Fruit fly (Drosophila melanogaster): ENCODE measurements around the gene hep.

Gene hep

dm6 chrX:13099919-13100318 is 9.7 kb upstream of the hep start (continued):
- TF ChIP-seq crp (GFP tag; optimal IDR thresholded peaks at IDR 0.05) (no peak), CG16815 (GFP tag; optimal IDR thresholded peaks at IDR 0.05) (peak; percentile 51), Dref (GFP tag; IDR thresholded peaks at IDR 0.05) (no peak), HmgZ (tag; optimal IDR thresholded peaks at IDR 0.05) (peak; percentile 84), CG13123 (GFP tag; optimal IDR thresholded peaks at IDR 0.05) (peak; percentile 28), hb (GFP tag; IDR thresholded peaks at IDR 0.05; ENCODE audit: partially characterized antibody) (no peak), scrt (GFP tag; optimal IDR thresholded peaks at IDR 0.05) (peak; percentile 72), CG32532 (GFP tag; IDR thresholded peaks at IDR 0.05) (peak; percentile 94), E2f1 (GFP tag; IDR thresholded peaks at IDR 0.05) (peak; percentile 86), CG18011 (GFP tag; optimal IDR thresholded peaks at IDR 0.05) (peak; percentile 61), D19A (tag; optimal IDR thresholded peaks at IDR 0.05) (peak; percentile 62), CG1233 (GFP tag; optimal IDR thresholded peaks at IDR 0.05) (peak; percentile 72), CG15073 (GFP tag; optimal IDR thresholded peaks at IDR 0.05) (no peak), CG16863 (GFP tag; optimal IDR thresholded peaks at IDR 0.05) (no peak), nerfin-1 (tag; optimal IDR thresholded peaks at IDR 0.05) (peak; percentile 45), cato (GFP tag; optimal IDR thresholded peaks at IDR 0.05; ENCODE audit: borderline replicate concordance) (peak; percentile 43), CG5245 (GFP tag; optimal IDR thresholded peaks at IDR 0.05) (peak; percentile 55), CG4282 (GFP tag; optimal IDR thresholded peaks at IDR 0.05) (no peak), CG8089 (GFP tag; optimal IDR thresholded peaks at IDR 0.05) (no peak), slp2 (GFP tag; optimal IDR thresholded peaks at IDR 0.05) (no peak), Sry-δ (GFP tag; optimal IDR thresholded peaks at IDR 0.05) (no peak), Sox102F (GFP tag; optimal IDR thresholded peaks at IDR 0.05) (peak; percentile 82), ind (GFP tag; optimal IDR thresholded peaks at IDR 0.05) (peak; percentile 80), Opbp (GFP tag; IDR thresholded peaks at IDR 0.05; ENCODE audit: partially characterized antibody) (no peak), Dfd (GFP tag; optimal IDR thresholded peaks at IDR 0.05) (no peak), Dbx (GFP tag; IDR thresholded peaks at IDR 0.05) (peak; percentile 86), mam (GFP tag; optimal IDR thresholded peaks at IDR 0.05) (peak; percentile 26), CG3726 (GFP tag; IDR thresholded peaks at IDR 0.05) (peak; percentile 84; the same call in 2 of the 3 replicates), twi (tag; optimal IDR thresholded peaks at IDR 0.05) (peak; percentile 44), her (GFP tag; optimal IDR thresholded peaks at IDR 0.05) (no peak), Six4 (GFP tag; optimal IDR thresholded peaks at IDR 0.05) (peak; percentile 57), CG9437 (GFP tag; optimal IDR thresholded peaks at IDR 0.05) (peak; percentile 51), pfk (GFP tag; optimal IDR thresholded peaks at IDR 0.05) (no peak), CG18619 (GFP tag; optimal IDR thresholded peaks at IDR 0.05) (peak; percentile 71), ftz-f1 (GFP tag; optimal IDR thresholded peaks at IDR 0.05) (peak; percentile 24), CG43689 (GFP tag; IDR thresholded peaks at IDR 0.05) (peak; percentile 61; the same call in 1 of the 2 replicates), B-H1 (GFP tag; IDR thresholded peaks at IDR 0.05) (peak; percentile 81), yki (optimal IDR thresholded peaks at IDR 0.05) (no peak), Fer2 (tag; optimal IDR thresholded peaks at IDR 0.05) (peak; percentile 79), CG7556 (GFP tag; optimal IDR thresholded peaks at IDR 0.05) (peak; percentile 76), CG10979 (tag; optimal IDR thresholded peaks at IDR 0.05) (peak; percentile 66), CG12769 (tag; optimal IDR thresholded peaks at IDR 0.05) (peak; percentile 86), CG30431 (GFP tag; optimal IDR thresholded peaks at IDR 0.05) (peak; percentile 63), Mes4 (GFP tag; optimal IDR thresholded peaks at IDR 0.05) (no peak), CG3847 (GFP tag; IDR thresholded peaks at IDR 0.05) (peak; percentile 86), CG12236 (GFP tag; optimal IDR thresholded peaks at IDR 0.05) (no peak), CG6791 (GFP tag; IDR thresholded peaks at IDR 0.05; ENCODE audit: partially characterized antibody) (no peak), pan (optimal IDR thresholded peaks at IDR 0.05) (no peak), pan (GFP tag; optimal IDR thresholded peaks at IDR 0.05 in 1 of 2, IDR thresholded peaks at IDR 0.05 in 1 of 2) (peak in 1 of 2 experiments; percentile 93), tna (GFP tag; IDR thresholded peaks at IDR 0.05; ENCODE audit: partially characterized antibody) (no peak), gt (GFP tag; IDR thresholded peaks at IDR 0.05) (0 out of 2 replicates have a peak, but pooled peaks have one; percentile 46)

Data from whole organism, embryonic.